Worm (Caenorhabditis elegans) whole organism, late embryonic: ENCODE data around the gene K05F1.14.

Experiments
- C08G9.2 ChIP-seq: sonication (generic microtip); optimal IDR thresholded peaks from 2 replicates; lab custom pipeline; 2016; ENCODE audit warnings: mild to moderate bottlenecking, missing genetic modification characterization, moderate library complexity, missing compliant biosample characterization
- F13H6.1 ChIP-seq: sonication (generic microtip); optimal IDR thresholded peaks from 2 replicates; lab custom pipeline; 2016; ENCODE audit warnings: missing genetic modification characterization, missing compliant biosample characterization
- K09A11.1 ChIP-seq: sonication (generic microtip); optimal IDR thresholded peaks from 2 replicates; lab custom pipeline; 2017; ENCODE audit warnings: antibody characterized with exemption, mild to moderate bottlenecking, missing genetic modification characterization, missing compliant biosample characterization; ENCODE audit not compliant: insufficient read depth
- ahr-1 ChIP-seq: sonication (generic microtip); optimal IDR thresholded peaks from 2 replicates; lab custom pipeline; 2016; ENCODE audit warnings: missing genetic modification characterization, missing compliant biosample characterization
- ceh-14 ChIP-seq: sonication (generic microtip); optimal IDR thresholded peaks from 2 replicates; lab custom pipeline; 2016; ENCODE audit warnings: missing genotype, missing genetic modification characterization, missing compliant biosample characterization
- ceh-18 ChIP-seq: sonication (generic microtip); optimal IDR thresholded peaks from 2 replicates; lab custom pipeline; 2016; ENCODE audit warnings: missing genetic modification characterization, missing compliant biosample characterization
- ceh-19 ChIP-seq: fragments of 200-800 bp; sonication (Bioruptor generic); optimal IDR thresholded peaks from 2 replicates; lab custom pipeline; 2018; ENCODE audit warnings: mild to moderate bottlenecking, missing genetic modification characterization, missing compliant biosample characterization
- ceh-2 ChIP-seq: sonication (generic microtip); optimal IDR thresholded peaks from 2 replicates; lab custom pipeline; 2016; ENCODE audit warnings: missing genotype, missing genetic modification characterization, missing compliant biosample characterization
- ceh-22 ChIP-seq: sonication (generic microtip); optimal IDR thresholded peaks from 2 replicates; lab custom pipeline; 2017; ENCODE audit warnings: missing biosample characterization, missing genetic modification characterization
- ceh-24 ChIP-seq: sonication (generic microtip); optimal IDR thresholded peaks from 2 replicates; lab custom pipeline; 2016; ENCODE audit warnings: mild to moderate bottlenecking, missing genetic modification characterization, missing compliant biosample characterization
- ceh-31 ChIP-seq: sonication (generic microtip); optimal IDR thresholded peaks from 2 replicates; lab custom pipeline; 2016; ENCODE audit warnings: missing genetic modification characterization, missing compliant biosample characterization
- ceh-45 ChIP-seq: fragments of 200-800 bp; sonication (Bioruptor generic); IDR thresholded peaks from 2 replicates; pipeline ENCODE4 v1.3.6; 2022; ENCODE audit warnings: missing genetic modification reagents, missing genetic modification characterization, missing compliant biosample characterization
- ceh-9 ChIP-seq: sonication (generic microtip); optimal IDR thresholded peaks from 2 replicates; lab custom pipeline; 2016; ENCODE audit warnings: mild to moderate bottlenecking, missing genetic modification characterization, inconsistent platforms, missing compliant biosample characterization
- che-1 ChIP-seq: sonication (generic microtip); optimal IDR thresholded peaks from 2 replicates; lab custom pipeline; 2016; ENCODE audit warnings: mild to moderate bottlenecking, missing genetic modification characterization, missing compliant biosample characterization
- dmd-4 ChIP-seq: sonication (generic microtip); optimal IDR thresholded peaks from 2 replicates; lab custom pipeline; 2016; ENCODE audit warnings: borderline replicate concordance, missing genetic modification characterization, missing compliant biosample characterization
- dve-1 ChIP-seq: sonication (generic microtip); optimal IDR thresholded peaks from 2 replicates; lab custom pipeline; 2017; ENCODE audit warnings: antibody characterized with exemption, mild to moderate bottlenecking, missing genetic modification characterization, missing compliant biosample characterization
- eyg-1 ChIP-seq: sonication (generic microtip); optimal IDR thresholded peaks from 2 replicates; lab custom pipeline; 2016; ENCODE audit warnings: missing genotype, missing genetic modification characterization, missing compliant biosample characterization
- fkh-10 ChIP-seq: fragments of 150-350 bp; optimal IDR thresholded peaks from 2 replicates; lab custom pipeline; 2014; ENCODE audit warnings: missing biosample characterization, missing genetic modification reagents, missing genetic modification characterization
- fkh-6 ChIP-seq: sonication (generic microtip); optimal IDR thresholded peaks from 2 replicates; lab custom pipeline; 2016; ENCODE audit warnings: missing genetic modification characterization, missing compliant biosample characterization
- gmeb-2 ChIP-seq: sonication (generic microtip); optimal IDR thresholded peaks from 2 replicates; lab custom pipeline; 2016; ENCODE audit warnings: missing genetic modification characterization, inconsistent platforms, missing compliant biosample characterization
- hlh-13 ChIP-seq: fragments of 200-800 bp; sonication (Bioruptor generic); optimal IDR thresholded peaks from 2 replicates; lab custom pipeline; 2018; ENCODE audit warnings: mild to moderate bottlenecking, missing genetic modification characterization, missing compliant biosample characterization
- hlh-30 ChIP-seq: sonication (generic microtip); optimal IDR thresholded peaks from 2 replicates; lab custom pipeline; 2017; ENCODE audit warnings: antibody characterized with exemption, missing genetic modification characterization, missing compliant biosample characterization; ENCODE audit not compliant: insufficient read depth
- lin-11 ChIP-seq: fragments of 200-800 bp; sonication (Bioruptor generic); optimal IDR thresholded peaks from 2 replicates; lab custom pipeline; 2018; ENCODE audit warnings: mild to moderate bottlenecking, missing genetic modification characterization, missing compliant biosample characterization
- madf-2 ChIP-seq: sonication (generic microtip); optimal IDR thresholded peaks from 2 replicates; lab custom pipeline; 2017; ENCODE audit warnings: missing genetic modification characterization, missing compliant biosample characterization
- mec-3 ChIP-seq: sonication (generic microtip); optimal IDR thresholded peaks from 2 replicates; lab custom pipeline; 2016; ENCODE audit warnings: borderline replicate concordance, missing genetic modification characterization, missing compliant biosample characterization
- nhr-232 ChIP-seq: sonication (generic microtip); optimal IDR thresholded peaks from 2 replicates; lab custom pipeline; 2016; ENCODE audit warnings: missing genetic modification characterization, missing compliant biosample characterization
- npax-4 ChIP-seq: sonication (generic microtip); optimal IDR thresholded peaks from 2 replicates; lab custom pipeline; 2016; ENCODE audit warnings: missing genetic modification characterization, missing compliant biosample characterization
- odd-2 ChIP-seq: sonication (generic microtip); optimal IDR thresholded peaks from 2 replicates; lab custom pipeline; 2017; ENCODE audit warnings: antibody characterized with exemption, mild to moderate bottlenecking, missing genetic modification characterization, missing compliant biosample characterization
- pag-3 ChIP-seq: sonication (generic microtip); optimal IDR thresholded peaks from 2 replicates; lab custom pipeline; 2016; ENCODE audit warnings: missing compliant biosample characterization, missing genetic modification characterization, borderline replicate concordance
- pax-1 ChIP-seq: fragments of 150-350 bp; optimal IDR thresholded peaks from 2 replicates; lab custom pipeline; 2014; ENCODE audit warnings: missing biosample characterization, missing genetic modification characterization
- pha-2 ChIP-seq: sonication (generic microtip); optimal IDR thresholded peaks from 2 replicates; lab custom pipeline; 2017; ENCODE audit warnings: mild to moderate bottlenecking, missing genetic modification characterization, missing compliant biosample characterization
- pha-4 ChIP-seq: fragments of 150-350 bp; optimal IDR thresholded peaks from 2 replicates; lab custom pipeline; 2018; ENCODE audit warnings: missing biosample characterization, missing genetic modification reagents, missing genetic modification characterization
- pqm-1 ChIP-seq: sonication (generic microtip); optimal IDR thresholded peaks from 2 replicates; lab custom pipeline; 2016; ENCODE audit warnings: missing genetic modification characterization, missing compliant biosample characterization
- ref-2 ChIP-seq: sonication (generic microtip); optimal IDR thresholded peaks from 2 replicates; lab custom pipeline; 2016; ENCODE audit warnings: missing genetic modification characterization, missing compliant biosample characterization
- rnt-1 ChIP-seq: sonication (generic microtip); optimal IDR thresholded peaks from 2 replicates; lab custom pipeline; 2016; ENCODE audit warnings: missing genetic modification characterization, missing compliant biosample characterization
- sox-2 ChIP-seq: fragments of 200-800 bp; sonication (Bioruptor generic); IDR thresholded peaks from 2 replicates; pipeline ENCODE4 v1.3.6; 2022; ENCODE audit warnings: missing genetic modification reagents, missing genetic modification characterization, missing compliant biosample characterization
- sox-4 ChIP-seq: sonication (generic microtip); optimal IDR thresholded peaks from 2 replicates; lab custom pipeline; 2017; ENCODE audit warnings: mild to moderate bottlenecking, missing genetic modification characterization, inconsistent platforms, missing compliant biosample characterization
- syd-9 ChIP-seq: sonication (generic microtip); optimal IDR thresholded peaks from 2 replicates; lab custom pipeline; 2016; ENCODE audit warnings: mild to moderate bottlenecking, missing genetic modification characterization, moderate library complexity, missing compliant biosample characterization
- tbx-7 ChIP-seq: sonication (generic microtip); optimal IDR thresholded peaks from 2 replicates; lab custom pipeline; 2016; ENCODE audit warnings: missing genotype, missing genetic modification characterization, missing compliant biosample characterization
- ttx-3 ChIP-seq: sonication (generic microtip); optimal IDR thresholded peaks from 2 replicates; lab custom pipeline; 2016; ENCODE audit warnings: missing genetic modification reagents, missing genetic modification characterization, missing compliant biosample characterization
- unc-42 ChIP-seq: sonication (generic microtip); optimal IDR thresholded peaks from 2 replicates; lab custom pipeline; 2016; ENCODE audit warnings: missing genotype, missing genetic modification characterization, missing compliant biosample characterization
- unc-55 ChIP-seq: sonication (generic microtip); optimal IDR thresholded peaks from 2 replicates; lab custom pipeline; 2017; ENCODE audit warnings: missing biosample characterization, missing genetic modification reagents, missing genetic modification characterization
- unc-86 ChIP-seq: sonication (generic microtip); optimal IDR thresholded peaks from 2 replicates; lab custom pipeline; 2016; ENCODE audit warnings: missing genetic modification characterization, missing compliant biosample characterization

Gene K05F1.14

DNA sequence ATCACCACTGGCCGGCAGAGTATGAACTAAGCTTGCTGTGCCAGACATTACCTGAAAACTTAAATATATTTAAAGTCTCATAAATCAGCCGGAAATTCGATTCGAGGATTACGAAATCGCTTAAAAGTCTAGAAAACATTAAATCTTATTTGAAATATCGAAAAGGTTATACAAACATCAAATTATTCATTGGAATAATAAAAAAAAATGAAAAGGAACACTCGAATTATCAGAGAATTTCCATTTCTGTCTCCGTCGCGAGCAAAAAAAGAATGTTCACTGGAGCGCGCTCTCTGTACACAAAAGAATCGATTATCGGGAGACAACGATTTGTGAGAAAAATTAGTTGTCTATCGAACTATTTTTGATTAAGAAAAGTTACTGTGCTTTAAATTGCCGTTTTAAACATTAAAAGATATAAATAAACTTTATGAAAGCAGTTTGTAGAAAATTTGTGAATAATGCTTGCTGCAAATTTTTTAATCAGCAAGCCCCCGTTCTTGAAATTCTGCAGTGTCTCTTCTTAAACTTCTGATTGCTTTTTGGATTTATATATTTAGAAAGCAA is 43.8 kb upstream of the K05F1.14 start, which contains the start of gene fzo-1 (continued):
- peak; percentile 16 for TF ChIP-seq syd-9 (tag; lab: Kevin White, UChicago)
- no peak for TF ChIP-seq dve-1 (tag; lab: Kevin White, UChicago)
- peak; percentile 99 for TF ChIP-seq ceh-31
- no peak for TF ChIP-seq madf-2 (tag; lab: Kevin White, UChicago)
- no peak for TF ChIP-seq ttx-3 (tag; lab: Kevin White, UChicago)
- TF ChIP-seq ref-2 (tag; lab: Kevin White, UChicago) = peak; percentile 91
- peak; percentile 74 for TF ChIP-seq pqm-1
- TF ChIP-seq F13H6.1 = peak; percentile 80
- TF ChIP-seq pax-1 (tag; lab: Kevin White, UChicago) = peak; percentile 49
- peak; percentile 15 for TF ChIP-seq unc-86 (tag; lab: Kevin White, UChicago)
- TF ChIP-seq pha-2 (tag; lab: Kevin White, UChicago) = peak; percentile 54
- TF ChIP-seq sox-4 (tag; lab: Kevin White, UChicago) = no peak
- TF ChIP-seq pag-3 (tag; lab: Kevin White, UChicago) = peak; percentile 75
- peak; percentile 42 for TF ChIP-seq gmeb-2 (tag; lab: Kevin White, UChicago)
- TF ChIP-seq unc-42 (tag; lab: Kevin White, UChicago) = peak; percentile 71
- peak; percentile 67 for TF ChIP-seq eyg-1
- TF ChIP-seq C08G9.2 (tag; lab: Kevin White, UChicago) = peak; percentile 90

DNA sequence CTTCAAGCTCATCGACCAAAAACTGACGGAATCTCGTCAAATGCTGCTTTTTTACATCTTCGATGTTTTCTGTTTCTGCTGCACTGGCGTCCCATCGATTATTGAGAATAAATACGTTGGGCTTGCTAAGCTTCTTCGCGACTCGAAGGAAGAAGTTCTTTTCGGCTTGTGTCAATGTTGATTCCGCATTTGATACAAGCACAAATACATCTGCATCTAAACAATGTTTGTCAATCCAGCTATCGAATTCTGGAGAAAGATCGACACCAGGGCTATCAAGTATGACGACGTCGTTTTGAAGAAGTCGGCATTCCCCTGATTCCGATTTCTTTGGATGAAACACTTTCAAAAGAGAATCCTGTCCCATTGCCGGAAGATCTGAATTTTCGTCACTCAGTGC is 42.8 kb upstream of the K05F1.14 start:
- TF ChIP-seq sox-2 (GFP tag; lab: Robert Waterston, UW) (no peak), K09A11.1 (no peak), dmd-4 (tag; lab: Kevin White, UChicago) (no peak), hlh-13 (GFP tag; lab: Kevin White, UChicago) (no peak), ceh-22 (tag; lab: Kevin White, UChicago) (no peak), syd-9 (tag; lab: Kevin White, UChicago) (no peak), unc-55 (GFP tag; lab: Kevin White, UChicago) (no peak), mec-3 (tag; lab: Kevin White, UChicago) (no peak), ceh-14 (tag; lab: Kevin White, UChicago) (no peak), sox-4 (tag; lab: Kevin White, UChicago) (no peak), ceh-2 (tag; lab: Kevin White, UChicago) (no peak), npax-4 (tag; lab: Kevin White, UChicago) (no peak)

DNA sequence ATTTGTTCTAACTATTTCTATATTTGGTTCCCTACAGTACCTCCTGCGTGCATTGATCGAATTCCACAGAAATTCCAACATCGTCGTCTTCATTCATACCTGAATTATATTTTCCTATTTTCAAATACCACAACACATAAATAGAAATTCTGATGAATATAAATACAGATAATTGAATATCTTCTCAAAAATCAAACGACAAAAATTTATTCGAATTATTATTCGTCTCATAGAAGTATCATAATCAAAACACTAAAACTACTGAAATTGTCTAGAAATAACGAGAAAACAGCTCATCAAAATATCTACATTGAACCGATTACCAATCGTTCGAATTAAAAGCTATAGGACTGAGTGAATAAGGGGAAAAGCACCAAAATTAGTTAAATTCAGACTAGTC is 40.7 kb upstream of the K05F1.14 start, which contains the start of gene gtap-1:
TSS of gene gtap-1 (minus strand) at position 101 of the 400 bp plus-strand sequence.
- no peak for TF ChIP-seq C08G9.2 (tag; lab: Kevin White, UChicago)
- TF ChIP-seq fkh-6 (tag; lab: Kevin White, UChicago) = no peak
- TF ChIP-seq lin-11 (tag; lab: Kevin White, UChicago) = no peak
- no peak for TF ChIP-seq tbx-7
- no peak for TF ChIP-seq nhr-232
- no peak for TF ChIP-seq hlh-30
- TF ChIP-seq ceh-18 = no peak

DNA sequence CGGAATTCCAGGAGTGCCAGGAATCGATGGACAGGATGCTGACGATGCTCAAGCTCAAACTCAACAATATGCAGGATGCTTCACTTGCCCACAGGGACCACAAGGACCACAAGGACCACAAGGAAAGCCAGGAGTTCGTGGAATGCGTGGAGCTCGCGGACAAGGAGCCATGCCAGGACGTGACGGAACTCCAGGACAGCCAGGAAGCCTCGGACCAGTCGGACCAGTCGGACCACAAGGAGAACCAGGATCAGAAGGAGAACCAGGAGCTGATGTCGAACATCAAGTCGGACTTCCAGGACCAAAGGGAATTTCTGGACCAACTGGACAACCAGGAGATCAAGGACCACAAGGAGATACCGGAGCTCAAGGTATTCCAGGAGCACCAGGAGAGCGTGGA is 39.0 kb upstream of the K05F1.14 start:
- TF ChIP-seq lin-11 (tag; lab: Kevin White, UChicago) (no peak), ceh-19 (no peak), unc-86 (tag; lab: Kevin White, UChicago) (no peak), unc-42 (tag; lab: Kevin White, UChicago) (no peak), rnt-1 (tag; lab: Kevin White, UChicago) (no peak), mec-3 (tag; lab: Kevin White, UChicago) (no peak), nhr-232 (no peak), che-1 (tag; lab: Kevin White, UChicago) (no peak), ceh-24 (tag; lab: Kevin White, UChicago) (no peak), pqm-1 (no peak), pha-4 (tag; lab: Kevin White, UChicago) (no peak), ref-2 (tag; lab: Kevin White, UChicago) (no peak), odd-2 (tag; lab: Kevin White, UChicago) (no peak), ceh-45 (GFP tag; lab: Robert Waterston, UW) (no peak), ceh-14 (tag; lab: Kevin White, UChicago) (no peak), ceh-2 (tag; lab: Kevin White, UChicago) (no peak), ceh-9 (tag; lab: Kevin White, UChicago) (no peak), fkh-10 (GFP tag; lab: Kevin White, UChicago) (no peak), ahr-1 (no peak)
